Worm (Caenorhabditis elegans) whole organism, midembryonic: ENCODE data around the gene aqp-2.
A peak's percentile ranks its signal among the peaks of the same experiment; 100 is the strongest.

ENCODE experiments used
- T22C8.4 ChIP-seq: fragments of 200-800 bp; sonication (Bioruptor generic); IDR thresholded peaks from 2 replicates; pipeline ENCODE4 v1.3.6; 2022; ENCODE audit warnings: missing genetic modification characterization, missing compliant biosample characterization
- cog-1 ChIP-seq: sonication (generic microtip); optimal IDR thresholded peaks from 2 replicates; lab custom pipeline; 2016; ENCODE audit warnings: missing genetic modification characterization, missing compliant biosample characterization
- flt-1 ChIP-seq: fragments of 200-800 bp; sonication (Bioruptor generic); IDR thresholded peaks from 2 replicates; pipeline ENCODE4 v1.3.6; 2022; ENCODE audit warnings: missing genetic modification characterization, missing compliant biosample characterization
- klf-2 ChIP-seq: fragments of 200-800 bp; sonication (Bioruptor generic); conservative IDR thresholded peaks from 2 replicates; pipeline ENCODE4 v1.3.6; 2022; ENCODE audit warnings: missing genetic modification reagents, missing genetic modification characterization, missing compliant biosample characterization
- med-1 ChIP-seq: sonication (generic microtip); optimal IDR thresholded peaks from 2 replicates; lab custom pipeline; 2017; ENCODE audit warnings: missing genetic modification characterization, mild to moderate bottlenecking, missing compliant biosample characterization, antibody characterized with exemption, missing genetic modification reagents; ENCODE audit not compliant: insufficient read depth
- ref-1 ChIP-seq: fragments of 200-800 bp; sonication (Bioruptor generic); conservative IDR thresholded peaks from 2 replicates; pipeline ENCODE4 v1.3.6; 2022; ENCODE audit warnings: missing genetic modification reagents, missing genetic modification characterization, missing compliant biosample characterization
- tab-1 ChIP-seq: fragments of 200-800 bp; sonication (Bioruptor generic); IDR thresholded peaks from 2 replicates; pipeline ENCODE4 v1.3.6; 2022; ENCODE audit warnings: missing genetic modification characterization, missing compliant biosample characterization
- ztf-23 ChIP-seq: fragments of 200-800 bp; sonication (Bioruptor generic); IDR thresholded peaks from 2 replicates; pipeline ENCODE4 v1.3.6; 2022; ENCODE audit warnings: missing genetic modification reagents, missing genetic modification characterization, missing compliant biosample characterization
- ztf-29 ChIP-seq: fragments of 200-800 bp; sonication (Bioruptor generic); IDR thresholded peaks from 2 replicates; pipeline ENCODE4 v1.3.6; 2022; ENCODE audit warnings: missing genetic modification reagents, missing genetic modification characterization, missing compliant biosample characterization

aqp-2 gene

ce11 chrII:9258034-9258556 is 3.7 kb downstream of the aqp-2 start:
- TF ChIP-seq flt-1 (GFP tag; lab: Robert Waterston, UW) (peak; percentile 52), ztf-29 (GFP tag; lab: Robert Waterston, UW) (no peak), klf-2 (no peak), cog-1 (tag; lab: Kevin White, UChicago) (peak; percentile 9), T22C8.4 (GFP tag; lab: Robert Waterston, UW) (0 out of 2 replicates have a peak, but pooled peaks have one; percentile 11)

ce11 chrII:9254187-9254586 is 7.6 kb downstream of the aqp-2 start, which contains the start of gene nlp-82:
Gene nlp-82, minus strand, starts transcription at chrII:9254287.
- TF ChIP-seq med-1 (no peak), cog-1 (tag; lab: Kevin White, UChicago) (no peak), T22C8.4 (GFP tag; lab: Robert Waterston, UW) (no peak), ztf-23 (GFP tag; lab: Robert Waterston, UW) (no peak), ztf-29 (GFP tag; lab: Robert Waterston, UW) (no peak), flt-1 (GFP tag; lab: Robert Waterston, UW) (no peak), ref-1 (GFP tag; lab: Robert Waterston, UW) (no peak), klf-2 (no peak), tab-1 (GFP tag; lab: Robert Waterston, UW) (no peak)

- TF ChIP-seq T22C8.4 (GFP tag; lab: Robert Waterston, UW), result no peak
- TF ChIP-seq ztf-29 (GFP tag; lab: Robert Waterston, UW), result no peak
- no peak for TF ChIP-seq med-1
- no peak for TF ChIP-seq ztf-23 (GFP tag; lab: Robert Waterston, UW)
- TF ChIP-seq flt-1 (GFP tag; lab: Robert Waterston, UW), result no peak
- TF ChIP-seq cog-1 (tag; lab: Kevin White, UChicago), result no peak
- TF ChIP-seq ref-1 (GFP tag; lab: Robert Waterston, UW), result no peak
- no peak for TF ChIP-seq tab-1 (GFP tag; lab: Robert Waterston, UW)
These were observed 10.3 kb downstream of the aqp-2 start for ce11 chrII:9251529-9251928.

ce11 chrII:9250422-9250821 is 11.4 kb downstream of the aqp-2 start, which contains the start of gene T26C5.4:
Gene T26C5.4, minus strand, starts transcription at chrII:9250522.
- no peak for TF ChIP-seq T22C8.4 (GFP tag; lab: Robert Waterston, UW)
- no peak for TF ChIP-seq ref-1 (GFP tag; lab: Robert Waterston, UW)
- TF ChIP-seq flt-1 (GFP tag; lab: Robert Waterston, UW), result no peak
- TF ChIP-seq med-1, result no peak
- TF ChIP-seq cog-1 (tag; lab: Kevin White, UChicago), result no peak
- TF ChIP-seq ztf-29 (GFP tag; lab: Robert Waterston, UW), result no peak
- no peak for TF ChIP-seq klf-2
- TF ChIP-seq ztf-23 (GFP tag; lab: Robert Waterston, UW), result no peak
- TF ChIP-seq tab-1 (GFP tag; lab: Robert Waterston, UW), result no peak

- TF ChIP-seq klf-2, result no peak
- no peak for TF ChIP-seq ztf-29 (GFP tag; lab: Robert Waterston, UW)
- no peak for TF ChIP-seq cog-1 (tag; lab: Kevin White, UChicago)
- TF ChIP-seq ref-1 (GFP tag; lab: Robert Waterston, UW), result no peak
- no peak for TF ChIP-seq flt-1 (GFP tag; lab: Robert Waterston, UW)
- no peak for TF ChIP-seq T22C8.4 (GFP tag; lab: Robert Waterston, UW)
- TF ChIP-seq ztf-23 (GFP tag; lab: Robert Waterston, UW), result no peak
- TF ChIP-seq tab-1 (GFP tag; lab: Robert Waterston, UW), result no peak
- no peak for TF ChIP-seq med-1
These were observed 15.1 kb downstream of the aqp-2 start, which contains the start of gene T26C5.5 for ce11 chrII:9246648-9247047. Gene T26C5.5, minus strand, starts transcription at chrII:9246748.

- TF ChIP-seq ztf-23 (GFP tag; lab: Robert Waterston, UW) (no peak), ref-1 (GFP tag; lab: Robert Waterston, UW) (no peak), med-1 (no peak), klf-2 (no peak), flt-1 (GFP tag; lab: Robert Waterston, UW) (no peak), ztf-29 (GFP tag; lab: Robert Waterston, UW) (no peak), T22C8.4 (GFP tag; lab: Robert Waterston, UW) (no peak), cog-1 (tag; lab: Kevin White, UChicago) (no peak), tab-1 (GFP tag; lab: Robert Waterston, UW) (no peak)
These were observed 19.0 kb downstream of the aqp-2 start for ce11 chrII:9242804-9243203.

- TF ChIP-seq ztf-23 (GFP tag; lab: Robert Waterston, UW), result no peak
- TF ChIP-seq klf-2, result no peak
- TF ChIP-seq ref-1 (GFP tag; lab: Robert Waterston, UW), result no peak
- no peak for TF ChIP-seq med-1
These were observed 20.2 kb downstream of the aqp-2 start for ce11 chrII:9241610-9242009.

- TF ChIP-seq ref-1 (GFP tag; lab: Robert Waterston, UW), result no peak
- no peak for TF ChIP-seq T22C8.4 (GFP tag; lab: Robert Waterston, UW)
- no peak for TF ChIP-seq klf-2
- TF ChIP-seq med-1, result no peak
- no peak for TF ChIP-seq flt-1 (GFP tag; lab: Robert Waterston, UW)
- no peak for TF ChIP-seq cog-1 (tag; lab: Kevin White, UChicago)
- TF ChIP-seq ztf-29 (GFP tag; lab: Robert Waterston, UW), result no peak
- TF ChIP-seq ztf-23 (GFP tag; lab: Robert Waterston, UW), result no peak
- no peak for TF ChIP-seq tab-1 (GFP tag; lab: Robert Waterston, UW)
These were observed 24.1 kb downstream of the aqp-2 start for ce11 chrII:9237719-9238118.

ce11 chrII:9236972-9237371 is 24.8 kb downstream of the aqp-2 start:
- TF ChIP-seq ztf-29 (GFP tag; lab: Robert Waterston, UW) (no peak), med-1 (no peak), cog-1 (tag; lab: Kevin White, UChicago) (no peak), tab-1 (GFP tag; lab: Robert Waterston, UW) (no peak)

- TF ChIP-seq cog-1 (tag; lab: Kevin White, UChicago) (no peak), klf-2 (no peak), flt-1 (GFP tag; lab: Robert Waterston, UW) (no peak), ref-1 (GFP tag; lab: Robert Waterston, UW) (no peak), T22C8.4 (GFP tag; lab: Robert Waterston, UW) (no peak), ztf-23 (GFP tag; lab: Robert Waterston, UW) (no peak), ztf-29 (GFP tag; lab: Robert Waterston, UW) (no peak), med-1 (no peak), tab-1 (GFP tag; lab: Robert Waterston, UW) (no peak)
These were observed 25.5 kb downstream of the aqp-2 start, which contains the start of gene T26C5.3 for ce11 chrII:9236283-9236682. Gene T26C5.3, plus strand, starts transcription at chrII:9236583.
